Fruit fly (Drosophila melanogaster) whole organism, embryonic: ENCODE data around the gene CG14043.
A peak's percentile ranks its signal among the peaks of the same experiment; 100 is the strongest.

Source experiments
- B-H2 ChIP-seq: fragments of 200-800 bp; sonication (Bioruptor generic); optimal IDR thresholded peaks from 2 replicates; lab custom pipeline; 2018; ENCODE audit warnings: missing biosample characterization, mild to moderate bottlenecking, missing genetic modification characterization
- CG10209 ChIP-seq: fragments of 200-800 bp; sonication (Bioruptor generic); optimal IDR thresholded peaks from 3 replicates; lab custom pipeline; 2017; ENCODE audit warnings: missing biosample characterization, mild to moderate bottlenecking, missing genetic modification characterization, missing genetic modification reagents
- CG10366 ChIP-seq: fragments of 200-800 bp; sonication (Bioruptor generic); IDR thresholded peaks from 2 replicates; pipeline ENCODE4 v1.3.6; 2022; ENCODE audit warnings: missing biosample characterization, missing genetic modification characterization
- CG10979 ChIP-seq: fragments of 200-800 bp; sonication (Bioruptor generic); optimal IDR thresholded peaks from 2 replicates; lab custom pipeline; 2018; ENCODE audit warnings: missing biosample characterization, mild to moderate bottlenecking, missing genetic modification characterization, moderate library complexity
- CG11085 ChIP-seq: fragments of 200-800 bp; sonication (Bioruptor generic); IDR thresholded peaks from 2 replicates; pipeline ENCODE4 v1.3.6; 2022; ENCODE audit warnings: missing biosample characterization, missing genetic modification characterization
- CG12236 ChIP-seq: fragments of 200-800 bp; sonication (Bioruptor generic); optimal IDR thresholded peaks from 2 replicates; lab custom pipeline; 2016; ENCODE audit warnings: missing biosample characterization, missing genetic modification characterization
- CG14014 ChIP-seq: fragments of 200-800 bp; sonication (Bioruptor generic); IDR thresholded peaks from 2 replicates; pipeline ENCODE4 v1.3.6; 2022; ENCODE audit warnings: missing biosample characterization, missing genetic modification characterization
- CG14667 ChIP-seq: fragments of 200-800 bp; sonication (Bioruptor generic); IDR thresholded peaks from 2 replicates; pipeline ENCODE4 v1.3.6; 2022; ENCODE audit warnings: missing biosample characterization, missing genetic modification characterization
- CG16779 ChIP-seq: fragments of 200-800 bp; sonication (Bioruptor generic); IDR thresholded peaks from 2 replicates; pipeline ENCODE4 v1.3.6; 2022; ENCODE audit warnings: missing biosample characterization, missing genetic modification characterization
- CG17385 ChIP-seq: fragments of 200-800 bp; sonication (Bioruptor generic); optimal IDR thresholded peaks from 3 replicates; lab custom pipeline; 2018; ENCODE audit warnings: missing biosample characterization, mild to moderate bottlenecking, missing genetic modification characterization
- CG18599 ChIP-seq: fragments of 200-800 bp; sonication (Bioruptor generic); optimal IDR thresholded peaks from 3 replicates; lab custom pipeline; 2017; ENCODE audit warnings: missing biosample characterization, missing genetic modification characterization, mild to moderate bottlenecking, moderate library complexity, missing genetic modification reagents
- CG18619 ChIP-seq: fragments of 200-800 bp; sonication (Bioruptor generic); optimal IDR thresholded peaks from 3 replicates; lab custom pipeline; 2017; ENCODE audit warnings: missing biosample characterization, mild to moderate bottlenecking, missing genetic modification characterization
- CG2678 ChIP-seq: fragments of 200-800 bp; sonication (Bioruptor generic); optimal IDR thresholded peaks from 3 replicates; lab custom pipeline; 2019; ENCODE audit warnings: missing biosample characterization, mild to moderate bottlenecking, missing genetic modification characterization, moderate library complexity
- CG3281 ChIP-seq: fragments of 200-800 bp; sonication (Bioruptor generic); optimal IDR thresholded peaks from 3 replicates; lab custom pipeline; 2017; ENCODE audit warnings: missing biosample characterization, mild to moderate bottlenecking, missing genetic modification characterization
- CG33557 ChIP-seq: fragments of 200-800 bp; sonication (Bioruptor generic); optimal IDR thresholded peaks from 2 replicates; lab custom pipeline; 2019; ENCODE audit warnings: missing biosample characterization, mild to moderate bottlenecking, missing genetic modification characterization, moderate library complexity
- CG42726 ChIP-seq: fragments of 200-800 bp; sonication (Bioruptor generic); IDR thresholded peaks from 2 replicates; pipeline ENCODE4 v1.3.6; 2022; ENCODE audit warnings: missing biosample characterization, missing genetic modification characterization; ENCODE audit not compliant: partially characterized antibody
- CG4282 ChIP-seq: fragments of 200-800 bp; sonication (Bioruptor generic); optimal IDR thresholded peaks from 2 replicates; lab custom pipeline; 2016; ENCODE audit warnings: missing biosample characterization, missing genetic modification characterization
- CG8765 ChIP-seq: fragments of 200-800 bp; sonication (Bioruptor generic); IDR thresholded peaks from 2 replicates; pipeline ENCODE4 v1.3.6; 2022; ENCODE audit warnings: missing biosample characterization, missing genetic modification characterization
- CG9817 ChIP-seq: fragments of 200-800 bp; sonication (Bioruptor generic); optimal IDR thresholded peaks from 2 replicates; lab custom pipeline; 2018; ENCODE audit warnings: missing biosample characterization, mild to moderate bottlenecking, missing genetic modification characterization, moderate library complexity
- CG9876 ChIP-seq: fragments of 200-800 bp; sonication (Bioruptor generic); optimal IDR thresholded peaks from 2 replicates; lab custom pipeline; 2016; ENCODE audit warnings: missing biosample characterization, missing genetic modification characterization
- CG9932 ChIP-seq: fragments of 200-800 bp; sonication (Bioruptor generic); IDR thresholded peaks from 2 replicates; pipeline ENCODE4 v1.3.6; 2022; ENCODE audit warnings: missing biosample characterization, missing genetic modification characterization
- CkIIα-i1 ChIP-seq: fragments of 200-800 bp; sonication (Bioruptor generic); IDR thresholded peaks from 2 replicates; pipeline ENCODE4 v1.3.6; 2022; ENCODE audit warnings: missing biosample characterization, missing genetic modification characterization
- CoRest ChIP-seq: fragments of 200-800 bp; sonication (Bioruptor generic); optimal IDR thresholded peaks from 3 replicates; lab custom pipeline; 2018; ENCODE audit warnings: missing biosample characterization, mild to moderate bottlenecking, missing genetic modification characterization, moderate library complexity
- Eip74EF ChIP-seq, 2 experiments: fragments of 200-800 bp in 1 of 2; fragments of >200 bp in 1 of 2; sonication (Bioruptor generic) in 1 of 2; optimal IDR thresholded peaks; 2 replicates each; lab custom pipeline; 2017 to 2019; ENCODE audit warnings: missing biosample characterization in 2 of 2, missing genetic modification characterization in 2 of 2, mild to moderate bottlenecking in 1 of 2, moderate library complexity in 1 of 2
- GATAe ChIP-seq: fragments of 200-800 bp; sonication (Bioruptor generic); conservative IDR thresholded peaks from 2 replicates; pipeline ENCODE4 v1.3.6; 2022; ENCODE audit warnings: missing biosample characterization, missing genetic modification characterization
- Gsc ChIP-seq: fragments of 200-800 bp; sonication (Bioruptor generic); IDR thresholded peaks from 2 replicates; pipeline ENCODE4 v1.3.6; 2022; ENCODE audit warnings: missing biosample characterization, missing genetic modification characterization
- Gug ChIP-seq: fragments of 200-800 bp; sonication (Bioruptor generic); IDR thresholded peaks from 4 replicates; pipeline ENCODE4 v1.3.6; 2022; ENCODE audit warnings: missing biosample characterization, missing genetic modification characterization
- HLHmδ ChIP-seq: fragments of 200-800 bp; sonication (Bioruptor generic); optimal IDR thresholded peaks from 2 replicates; lab custom pipeline; 2018; ENCODE audit warnings: missing biosample characterization, mild to moderate bottlenecking, missing genetic modification characterization, moderate library complexity
- HmgD ChIP-seq: fragments of 200-800 bp; sonication (Bioruptor generic); optimal IDR thresholded peaks from 3 replicates; lab custom pipeline; 2016; ENCODE audit warnings: missing biosample characterization, missing genetic modification characterization
- Nf-YB ChIP-seq: fragments of 200-800 bp; sonication (Bioruptor generic); optimal IDR thresholded peaks from 3 replicates; lab custom pipeline; 2019; ENCODE audit warnings: missing biosample characterization, mild to moderate bottlenecking, missing genetic modification characterization, moderate library complexity
- NfI ChIP-seq: fragments of 200-800 bp; sonication (Bioruptor generic); optimal IDR thresholded peaks from 3 replicates; lab custom pipeline; 2018; ENCODE audit warnings: missing biosample characterization, mild to moderate bottlenecking, missing genetic modification characterization, moderate library complexity
- Sox102F ChIP-seq: fragments of 200-800 bp; sonication (Bioruptor generic); optimal IDR thresholded peaks from 2 replicates; lab custom pipeline; 2018; ENCODE audit warnings: missing biosample characterization, mild to moderate bottlenecking, missing genetic modification characterization, moderate library complexity
- Tbp ChIP-seq: fragments of >200 bp; optimal IDR thresholded peaks from 2 replicates; lab custom pipeline; 2018; ENCODE audit warnings: missing biosample characterization, missing genetic modification characterization
- al ChIP-seq: fragments of 200-800 bp; sonication (Bioruptor generic); IDR thresholded peaks from 2 replicates; pipeline ENCODE4 v1.3.6; 2022; ENCODE audit warnings: missing biosample characterization, missing genetic modification characterization
- ash1 ChIP-seq: fragments of 200-800 bp; sonication (Bioruptor generic); optimal IDR thresholded peaks from 2 replicates; lab custom pipeline; 2018; ENCODE audit warnings: missing biosample characterization, mild to moderate bottlenecking, missing genetic modification characterization
- az2 ChIP-seq: fragments of 200-800 bp; sonication (Bioruptor generic); optimal IDR thresholded peaks from 3 replicates; lab custom pipeline; 2016; ENCODE audit warnings: missing biosample characterization, missing genetic modification characterization
- chn ChIP-seq: fragments of 200-800 bp; sonication (Bioruptor generic); optimal IDR thresholded peaks from 2 replicates; lab custom pipeline; 2016; ENCODE audit warnings: missing biosample characterization, missing genetic modification characterization
- dm ChIP-seq: fragments of 200-800 bp; sonication (Bioruptor generic); optimal IDR thresholded peaks from 3 replicates; lab custom pipeline; 2016; ENCODE audit warnings: missing biosample characterization, missing genetic modification characterization
- dmrt99B ChIP-seq: fragments of 200-800 bp; sonication (Bioruptor generic); optimal IDR thresholded peaks from 2 replicates; lab custom pipeline; 2018; ENCODE audit warnings: missing biosample characterization, mild to moderate bottlenecking, missing genetic modification characterization, moderate library complexity
- fd102C ChIP-seq: fragments of 200-800 bp; sonication (Bioruptor generic); optimal IDR thresholded peaks from 2 replicates; lab custom pipeline; 2018; ENCODE audit warnings: missing biosample characterization, mild to moderate bottlenecking, missing genetic modification characterization, moderate library complexity
- maf-S ChIP-seq: fragments of 200-800 bp; sonication (Bioruptor generic); optimal IDR thresholded peaks from 2 replicates; lab custom pipeline; 2016; ENCODE audit warnings: missing biosample characterization, missing genetic modification characterization
- nmo ChIP-seq: fragments of 200-800 bp; sonication (Bioruptor generic); optimal IDR thresholded peaks from 2 replicates; lab custom pipeline; 2018; ENCODE audit warnings: missing biosample characterization, mild to moderate bottlenecking, missing genetic modification characterization, moderate library complexity
- odd ChIP-seq: fragments of 200-800 bp; sonication (Bioruptor generic); optimal IDR thresholded peaks from 2 replicates; lab custom pipeline; 2017; ENCODE audit warnings: missing biosample characterization, mild to moderate bottlenecking, missing genetic modification characterization
- pfk ChIP-seq: fragments of 200-800 bp; sonication (Bioruptor generic); optimal IDR thresholded peaks from 2 replicates; lab custom pipeline; 2018; ENCODE audit warnings: missing biosample characterization, mild to moderate bottlenecking, missing genetic modification characterization, moderate library complexity
- sc ChIP-seq, 3 experiments: fragments of >200 bp in 2 of 3; fragments of 200-800 bp in 1 of 3; sonication (Bioruptor generic) in 1 of 3; optimal IDR thresholded peaks; 2 replicates in 2 of 3; 3 replicates in 1 of 3; lab custom pipeline; 2017; ENCODE audit warnings: mild to moderate bottlenecking in 1 of 3, missing biosample characterization in 1 of 3, missing genetic modification characterization in 1 of 3, missing genetic modification reagents in 1 of 3
- slou ChIP-seq: fragments of 200-800 bp; sonication (Bioruptor generic); optimal IDR thresholded peaks from 3 replicates; lab custom pipeline; 2016; ENCODE audit warnings: missing biosample characterization, missing genetic modification characterization
- tin ChIP-seq: fragments of 200-800 bp; sonication (Bioruptor generic); optimal IDR thresholded peaks from 3 replicates; lab custom pipeline; 2016; ENCODE audit warnings: missing biosample characterization, missing genetic modification characterization
- tio ChIP-seq: fragments of 200-800 bp; sonication (Bioruptor generic); optimal IDR thresholded peaks from 2 replicates; lab custom pipeline; 2017; ENCODE audit warnings: missing biosample characterization, missing genetic modification characterization, inconsistent platforms

Gene CG14043

dm6 chr2L:5004677-5005463 lies 33.4 kb downstream of the CG14043 start (continued):
- TF ChIP-seq odd (peak; percentile 88), tio (no peak), Sox102F (peak; percentile 94), Gug (GFP tag; lab: Robert Waterston, UW) (peak; percentile 97), CG33557 (GFP tag; lab: Kevin White, UChicago) (peak; percentile 67), CG3281 (GFP tag; lab: Kevin White, UChicago) (peak; percentile 95), CkIIα-i1 (GFP tag; lab: Robert Waterston, UW) (peak; percentile 68; the same call in 1 of the 2 replicates), az2 (peak; percentile 94), CG16779 (GFP tag; lab: Robert Waterston, UW) (peak; percentile 93), sc (optimal IDR thresholded peaks at IDR 0.05; lab: Kevin White, UChicago) (no peak), sc (GFP tag; optimal IDR thresholded peaks at IDR 0.05; lab: Kevin White, UChicago) (peak; percentile 79), Gsc (peak; percentile 88), slou (GFP tag; lab: Kevin White, UChicago) (peak; percentile 92), CG10366 (GFP tag; lab: Robert Waterston, UW) (peak; percentile 95), chn (GFP tag; lab: Kevin White, UChicago) (peak; percentile 93), tin (GFP tag; lab: Kevin White, UChicago) (peak; percentile 97), CG9876 (peak; percentile 92), CG9932 (peak; percentile 97), HLHmδ (no peak), pfk (GFP tag; lab: Kevin White, UChicago) (peak; percentile 50), dm (GFP tag; lab: Kevin White, UChicago) (peak; percentile 84), Tbp (GFP tag; lab: Kevin White, UChicago) (no peak), CG2678 (tag; lab: Kevin White, UChicago) (peak; percentile 97), CG9817 (tag; lab: Kevin White, UChicago) (peak; percentile 96), nmo (GFP tag; lab: Kevin White, UChicago) (peak; percentile 92), B-H2 (peak; percentile 97), Nf-YB (GFP tag; lab: Kevin White, UChicago) (peak; percentile 75), CG8765 (GFP tag; lab: Robert Waterston, UW) (peak; percentile 83), CG14014 (GFP tag; lab: Robert Waterston, UW) (peak; percentile 98), NfI (peak; percentile 96), CG18599 (GFP tag; lab: Kevin White, UChicago) (peak; percentile 99), HmgD (peak; percentile 92), CG4282 (GFP tag; lab: Kevin White, UChicago) (peak; percentile 88), CG10979 (peak; percentile 91), fd102C (no peak), CG10209 (GFP tag; lab: Kevin White, UChicago) (peak; percentile 93), CG18619 (GFP tag; lab: Kevin White, UChicago) (peak; percentile 91), CoRest (tag; lab: Kevin White, UChicago) (peak; percentile 94), CG17385 (GFP tag; lab: Kevin White, UChicago) (peak; percentile 91), CG11085 (GFP tag; lab: Robert Waterston, UW) (peak; percentile 95), dmrt99B (tag; lab: Kevin White, UChicago) (peak; percentile 96), maf-S (GFP tag; lab: Kevin White, UChicago) (peak; percentile 93), CG12236 (GFP tag; lab: Kevin White, UChicago) (peak; percentile 84), Eip74EF (GFP tag; optimal IDR thresholded peaks at IDR 0.05; lab: Kevin White, UChicago) (peak in 1 of 2 experiments; percentile 88), CG14667 (GFP tag; lab: Robert Waterston, UW) (peak; percentile 95), al (GFP tag; lab: Robert Waterston, UW) (peak; percentile 92), ash1 (peak; percentile 79), CG42726 (GFP tag; lab: Robert Waterston, UW) (no peak), GATAe (GFP tag; lab: Robert Waterston, UW) (peak; percentile 70)
